Worm (Caenorhabditis elegans): Measurements from ENCODE around the gene Y40A1A.3.
A peak's percentile ranks its signal among the peaks of the same experiment; 100 is the strongest.

DNA sequence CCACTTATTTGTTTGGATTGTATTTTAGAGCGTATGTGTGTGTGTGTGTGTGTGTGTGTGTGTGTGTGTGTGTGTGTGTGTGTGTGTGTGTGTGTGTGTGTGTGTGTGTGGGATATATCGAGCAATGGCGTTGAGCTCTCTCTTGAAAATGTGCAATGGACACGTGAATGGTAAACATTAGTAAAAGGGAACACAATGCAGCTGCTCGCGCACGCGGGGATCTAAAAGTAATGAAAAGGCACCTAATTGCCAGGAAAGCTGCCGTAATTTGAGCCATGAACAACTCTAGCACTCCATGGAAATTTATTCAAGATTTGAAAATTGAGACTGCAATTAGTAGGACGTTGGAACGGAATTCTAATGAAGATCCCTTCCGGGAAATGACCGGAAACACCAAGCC, 45.4 kb upstream of the Y40A1A.3 start:
- no peak for TF ChIP-seq nhr-11 (tag; optimal IDR thresholded peaks at IDR 0.05)
- no peak for TF ChIP-seq unc-86 (tag; optimal IDR thresholded peaks at IDR 0.05)
- TF ChIP-seq hlh-15 (tag; optimal IDR thresholded peaks at IDR 0.05): no peak
- TF ChIP-seq ceh-2 (tag; optimal IDR thresholded peaks at IDR 0.05): peak; percentile 58
- no peak for TF ChIP-seq elt-2 (tag; optimal IDR thresholded peaks at IDR 0.05)
- TF ChIP-seq ceh-34 (tag; optimal IDR thresholded peaks at IDR 0.05): peak; percentile 83
- no peak for TF ChIP-seq fkh-10 (GFP tag; optimal IDR thresholded peaks at IDR 0.05)
